Worm (Caenorhabditis elegans): Measurements from ENCODE around the gene E03H12.7.

The E03H12.7 gene

ce11 chrIV:4938664-4939063 lies 49.8 kb downstream of the E03H12.7 start, which contains the start of gene str-168:
TSS of gene str-168 (plus strand) at chrIV:4938964.
- TF ChIP-seq daf-12 (tag; optimal IDR thresholded peaks at IDR 0.05) (no peak), php-3 (GFP tag; IDR thresholded peaks at IDR 0.05) (no peak), F26F4.8 (GFP tag; conservative IDR thresholded peaks at IDR 0.05) (no peak), lin-15B (tag; optimal IDR thresholded peaks at IDR 0.05) (no peak), skn-1 (tag; optimal IDR thresholded peaks at IDR 0.05) (no peak), aha-1 (tag) (no peak), Y5F2A.4 (GFP tag; optimal IDR thresholded peaks at IDR 0.05) (no peak), cey-2 (tag; optimal IDR thresholded peaks at IDR 0.05; ENCODE audit: borderline replicate concordance, insufficient read depth) (no peak), nhr-28 (tag; optimal IDR thresholded peaks at IDR 0.05) (no peak), Y105C5A.15 (GFP tag; IDR thresholded peaks at IDR 0.05) (no peak), mxl-3 (GFP tag; optimal IDR thresholded peaks at IDR 0.05) (no peak), nhr-42 (GFP tag; IDR thresholded peaks at IDR 0.05) (no peak), ceh-62 (tag; optimal IDR thresholded peaks at IDR 0.05) (no peak)
